Worm (Caenorhabditis elegans) whole organism, young adult: Measurements from ENCODE around the gene Y7A5A.20.

Experiments used
- B0336.3 ChIP-seq: fragments of 200-800 bp; sonication (Bioruptor generic); IDR thresholded peaks from 2 replicates; pipeline ENCODE4 v1.3.6; 2022; ENCODE audit warnings: missing genetic modification characterization, missing compliant biosample characterization
- F10E7.11 ChIP-seq: sonication (generic microtip); optimal IDR thresholded peaks from 2 replicates; lab custom pipeline; 2017; ENCODE audit warnings: mild to moderate bottlenecking, missing genetic modification characterization, moderate library complexity, missing compliant biosample characterization
- F23B12.7 ChIP-seq: sonication (generic microtip); optimal IDR thresholded peaks from 2 replicates; lab custom pipeline; 2017; ENCODE audit warnings: missing genetic modification characterization, mild to moderate bottlenecking, missing compliant biosample characterization, antibody characterized with exemption, moderate library complexity; ENCODE audit not compliant: insufficient read depth
- F33H1.4 ChIP-seq: fragments of 200-800 bp; sonication (Bioruptor generic); IDR thresholded peaks from 2 replicates; pipeline ENCODE4 v1.3.6; 2022; ENCODE audit warnings: missing genetic modification reagents, missing genetic modification characterization, missing compliant biosample characterization
- F52B5.7 ChIP-seq: sonication (generic microtip); optimal IDR thresholded peaks from 2 replicates; lab custom pipeline; 2016; ENCODE audit warnings: mild to moderate bottlenecking, missing genetic modification characterization, missing compliant biosample characterization
- K11D2.4 ChIP-seq: fragments of 200-800 bp; sonication (Bioruptor generic); IDR thresholded peaks from 2 replicates; pipeline ENCODE4 v1.3.6; 2022; ENCODE audit warnings: missing genetic modification reagents, missing genetic modification characterization, missing compliant biosample characterization
- Y79H2A.3 ChIP-seq: fragments of 200-800 bp; sonication (Bioruptor generic); conservative IDR thresholded peaks from 2 replicates; pipeline ENCODE4 v1.3.6; 2022; ENCODE audit warnings: missing genetic modification reagents, missing genetic modification characterization, missing compliant biosample characterization
- attf-5 ChIP-seq: fragments of 200-800 bp; sonication (Bioruptor generic); optimal IDR thresholded peaks from 2 replicates; lab custom pipeline; 2018; ENCODE audit warnings: mild to moderate bottlenecking, missing genetic modification characterization, missing compliant biosample characterization
- bed-2 ChIP-seq: fragments of 200-800 bp; sonication (Bioruptor generic); IDR thresholded peaks from 2 replicates; pipeline ENCODE4 v1.3.6; 2022; ENCODE audit warnings: missing genetic modification reagents, missing genetic modification characterization, missing compliant biosample characterization
- cebp-2 ChIP-seq: fragments of 200-800 bp; sonication (Bioruptor generic); IDR thresholded peaks from 2 replicates; pipeline ENCODE4 v1.3.6; 2022; ENCODE audit warnings: missing genetic modification characterization, missing compliant biosample characterization
- ceh-27 ChIP-seq: fragments of 200-800 bp; sonication (Bioruptor generic); optimal IDR thresholded peaks from 2 replicates; lab custom pipeline; 2018; ENCODE audit warnings: mild to moderate bottlenecking, missing genetic modification characterization, moderate library complexity, missing compliant biosample characterization
- ceh-79 ChIP-seq: sonication (generic microtip); optimal IDR thresholded peaks from 2 replicates; lab custom pipeline; 2017; ENCODE audit warnings: mild to moderate bottlenecking, missing genetic modification characterization, missing compliant biosample characterization
- ceh-91 ChIP-seq: fragments of 200-800 bp; sonication (Bioruptor generic); IDR thresholded peaks from 2 replicates; pipeline ENCODE4 v1.3.6; 2022; ENCODE audit warnings: missing genetic modification reagents, missing genetic modification characterization, missing compliant biosample characterization
- die-1 ChIP-seq: sonication (generic microtip); optimal IDR thresholded peaks from 2 replicates; lab custom pipeline; 2016; ENCODE audit warnings: missing genotype, mild to moderate bottlenecking, missing genetic modification characterization, missing compliant biosample characterization
- efl-1 ChIP-seq: fragments of 150-350 bp; optimal IDR thresholded peaks from 2 replicates; lab custom pipeline; 2014; ENCODE audit warnings: missing biosample characterization, missing genetic modification reagents, missing genetic modification characterization
- gei-17 ChIP-seq: fragments of 200-800 bp; sonication (Bioruptor generic); optimal IDR thresholded peaks from 2 replicates; lab custom pipeline; 2018; ENCODE audit warnings: mild to moderate bottlenecking, missing genetic modification characterization, missing compliant biosample characterization
- let-526 ChIP-seq: fragments of 200-800 bp; sonication (Bioruptor generic); IDR thresholded peaks from 2 replicates; pipeline ENCODE4 v1.3.6; 2022; ENCODE audit warnings: missing genetic modification reagents, missing genetic modification characterization, missing compliant biosample characterization
- let-607 ChIP-seq, 2 experiments: fragments of 200-800 bp in 1 of 2; sonication (Bioruptor generic) in 1 of 2; sonication (generic microtip) in 1 of 2; optimal IDR thresholded peaks; 2 replicates each; lab custom pipeline; 2016 to 2018; ENCODE audit warnings: mild to moderate bottlenecking in 2 of 2, missing compliant biosample characterization in 2 of 2, missing genetic modification characterization in 2 of 2, moderate library complexity in 2 of 2, missing genotype in 1 of 2
- lin-26 ChIP-seq: fragments of 200-800 bp; sonication (Bioruptor generic); IDR thresholded peaks from 2 replicates; pipeline ENCODE4 v1.3.6; 2022; ENCODE audit warnings: missing genetic modification reagents, missing genetic modification characterization, missing compliant biosample characterization
- lir-1 ChIP-seq: fragments of 200-800 bp; sonication (Bioruptor generic); conservative IDR thresholded peaks from 2 replicates; pipeline ENCODE4 v1.3.6; 2022; ENCODE audit warnings: missing genetic modification reagents, missing genetic modification characterization, missing compliant biosample characterization
- madf-10 ChIP-seq: sonication (generic microtip); optimal IDR thresholded peaks from 2 replicates; lab custom pipeline; 2016; ENCODE audit warnings: mild to moderate bottlenecking, missing genetic modification characterization, missing compliant biosample characterization
- madf-3 ChIP-seq: fragments of 200-800 bp; sonication (Bioruptor generic); IDR thresholded peaks from 2 replicates; pipeline ENCODE4 v1.3.6; 2022; ENCODE audit warnings: missing genetic modification reagents, missing genetic modification characterization, missing compliant biosample characterization
- madf-8 ChIP-seq: fragments of 200-800 bp; sonication (Bioruptor generic); conservative IDR thresholded peaks from 2 replicates; pipeline ENCODE4 v1.3.6; 2022; ENCODE audit warnings: missing genetic modification reagents, missing genetic modification characterization, missing compliant biosample characterization
- nfyb-1 ChIP-seq: fragments of 200-800 bp; sonication (Bioruptor generic); IDR thresholded peaks from 2 replicates; pipeline ENCODE4 v1.3.6; 2022; ENCODE audit warnings: missing genetic modification reagents, missing genetic modification characterization, missing compliant biosample characterization
- nhr-80 ChIP-seq: sonication (generic microtip); optimal IDR thresholded peaks from 2 replicates; lab custom pipeline; 2016; ENCODE audit warnings: missing genetic modification characterization, missing compliant biosample characterization
- pbrm-1 ChIP-seq: fragments of 200-800 bp; sonication (Bioruptor generic); IDR thresholded peaks from 2 replicates; pipeline ENCODE4 v1.3.6; 2022; ENCODE audit warnings: missing genetic modification reagents, missing genetic modification characterization, missing compliant biosample characterization
- rcor-1 ChIP-seq: fragments of 200-800 bp; sonication (Bioruptor generic); IDR thresholded peaks from 2 replicates; pipeline ENCODE4 v1.3.6; 2022; ENCODE audit warnings: missing genetic modification reagents, missing genetic modification characterization, missing compliant biosample characterization
- snpc-3.4 ChIP-seq: sonication (generic microtip); optimal IDR thresholded peaks from 2 replicates; lab custom pipeline; 2017; ENCODE audit warnings: missing genetic modification characterization, mild to moderate bottlenecking, missing compliant biosample characterization, antibody characterized with exemption, moderate library complexity, missing genotype, missing genetic modification reagents
- tbx-9 ChIP-seq: sonication (generic microtip); optimal IDR thresholded peaks from 2 replicates; lab custom pipeline; 2016; ENCODE audit warnings: borderline replicate concordance, missing genetic modification characterization, inconsistent platforms, missing compliant biosample characterization
- tlf-1 ChIP-seq: fragments of 200-800 bp; sonication (Bioruptor generic); optimal IDR thresholded peaks from 2 replicates; lab custom pipeline; 2018; ENCODE audit warnings: mild to moderate bottlenecking, missing genetic modification characterization, missing compliant biosample characterization
- xnd-1 ChIP-seq: sonication (generic microtip); optimal IDR thresholded peaks from 2 replicates; lab custom pipeline; 2016; ENCODE audit warnings: missing genotype, missing genetic modification reagents, missing genetic modification characterization, missing compliant biosample characterization
- ztf-22 ChIP-seq: fragments of 200-800 bp; sonication (Bioruptor generic); optimal IDR thresholded peaks from 2 replicates; lab custom pipeline; 2018; ENCODE audit warnings: mild to moderate bottlenecking, missing genetic modification characterization, moderate library complexity, missing compliant biosample characterization
- ztf-26 ChIP-seq: sonication (generic microtip); optimal IDR thresholded peaks from 2 replicates; lab custom pipeline; 2017; ENCODE audit warnings: missing genetic modification characterization, missing compliant biosample characterization
- ztf-28 ChIP-seq: fragments of 200-800 bp; sonication (Bioruptor generic); IDR thresholded peaks from 2 replicates; pipeline ENCODE4 v1.3.6; 2022; ENCODE audit warnings: missing genetic modification reagents, missing genetic modification characterization, missing compliant biosample characterization
- ztf-3 ChIP-seq: fragments of 200-800 bp; sonication (Bioruptor generic); optimal IDR thresholded peaks from 2 replicates; lab custom pipeline; 2018; ENCODE audit warnings: mild to moderate bottlenecking, missing genetic modification characterization, missing compliant biosample characterization

Gene Y7A5A.20

ce11 chrX:15779503-15779902 is 48.7 kb upstream of the Y7A5A.20 start (continued):
- no peak for TF ChIP-seq snpc-3.4
- peak; percentile 66 for TF ChIP-seq F23B12.7 (tag; lab: Kevin White, UChicago)
- TF ChIP-seq ceh-79 (tag; lab: Kevin White, UChicago), result no peak
- no peak for TF ChIP-seq gei-17 (GFP tag; lab: Kevin White, UChicago)
- no peak for TF ChIP-seq ztf-22 (GFP tag; lab: Kevin White, UChicago)
- TF ChIP-seq attf-5, result peak; percentile 20
- no peak for TF ChIP-seq pbrm-1 (GFP tag; lab: Robert Waterston, UW)
- TF ChIP-seq nhr-80 (tag; lab: Kevin White, UChicago), result peak; percentile 98
- TF ChIP-seq B0336.3, result 0 out of 2 replicates have a peak, but pooled peaks have one; percentile 18

ce11 chrX:15782027-15782426 is 46.1 kb upstream of the Y7A5A.20 start, which contains the start of gene Y7A5A.24:
Y7A5A.24 (minus strand) TSS chrX:15782127.
- no peak for TF ChIP-seq ceh-91 (GFP tag; lab: Robert Waterston, UW)
- TF ChIP-seq bed-2, result no peak
- no peak for TF ChIP-seq attf-5
- TF ChIP-seq rcor-1, result no peak
- no peak for TF ChIP-seq ceh-27 (GFP tag; lab: Kevin White, UChicago)
- no peak for TF ChIP-seq tlf-1 (GFP tag; lab: Kevin White, UChicago)
- no peak for TF ChIP-seq madf-10 (tag; lab: Kevin White, UChicago)
- TF ChIP-seq ztf-28, result no peak
- TF ChIP-seq lir-1 (GFP tag; lab: Robert Waterston, UW), result no peak
- no peak for TF ChIP-seq madf-8 (GFP tag; lab: Robert Waterston, UW)
- TF ChIP-seq F10E7.11 (tag; lab: Kevin White, UChicago), result no peak
- no peak for TF ChIP-seq F33H1.4 (GFP tag; lab: Robert Waterston, UW)
- TF ChIP-seq B0336.3, result no peak
- no peak for TF ChIP-seq ztf-3
- no peak for TF ChIP-seq tbx-9 (tag; lab: Kevin White, UChicago)

ce11 chrX:15784570-15784969 is 43.6 kb upstream of the Y7A5A.20 start, which contains the start of gene Y7A5A.3:
Y7A5A.3 (minus strand) TSS chrX:15784670.
- TF ChIP-seq ztf-28 (no peak), efl-1 (GFP tag; lab: Kevin White, UChicago) (no peak), lin-26 (GFP tag; lab: Robert Waterston, UW) (no peak), let-526 (GFP tag; lab: Robert Waterston, UW) (no peak), nfyb-1 (GFP tag; lab: Robert Waterston, UW) (no peak), ceh-79 (tag; lab: Kevin White, UChicago) (no peak), madf-3 (GFP tag; lab: Robert Waterston, UW) (no peak), ztf-26 (tag; lab: Kevin White, UChicago) (no peak), K11D2.4 (GFP tag; lab: Robert Waterston, UW) (no peak), cebp-2 (GFP tag; lab: Robert Waterston, UW) (no peak), F52B5.7 (tag; lab: Kevin White, UChicago) (no peak), Y79H2A.3 (GFP tag; lab: Robert Waterston, UW) (no peak), xnd-1 (tag; lab: Kevin White, UChicago) (no peak), die-1 (tag; lab: Kevin White, UChicago) (no peak), pbrm-1 (GFP tag; lab: Robert Waterston, UW) (no peak), let-607 (tag; optimal IDR thresholded peaks at IDR 0.05; lab: Kevin White, UChicago) (no peak)
